Worm (Caenorhabditis elegans) whole organism, L4 larva: Measurements from ENCODE around the gene F25B5.5.

Source experiments
- F26F4.8 ChIP-seq: fragments of 200-800 bp; sonication (Bioruptor generic); conservative IDR thresholded peaks from 2 replicates; pipeline ENCODE4 v1.3.6; 2022; ENCODE audit warnings: missing genetic modification characterization, missing compliant biosample characterization
- F44E2.7 ChIP-seq: fragments of 200-800 bp; sonication (Bioruptor generic); IDR thresholded peaks from 2 replicates; pipeline ENCODE4 v2.1.2; 2022; ENCODE audit warnings: missing genetic modification characterization, missing compliant biosample characterization
- R02D3.7 ChIP-seq: fragments of 150-350 bp; sonication (generic microtip); optimal IDR thresholded peaks from 3 replicates; lab custom pipeline; 2014; ENCODE audit warnings: missing biosample characterization, missing genetic modification characterization
- T26A8.4 ChIP-seq: fragments of 200-800 bp; sonication (Bioruptor generic); IDR thresholded peaks from 2 replicates; pipeline ENCODE4 v1.3.6; 2022; ENCODE audit warnings: missing genetic modification characterization, missing compliant biosample characterization
- Y105C5A.15 ChIP-seq: fragments of 200-800 bp; sonication (Bioruptor generic); IDR thresholded peaks from 2 replicates; pipeline ENCODE4 v1.3.6; 2022; ENCODE audit warnings: missing genetic modification characterization, missing compliant biosample characterization
- Y75B8A.6 ChIP-seq: fragments of 200-800 bp; sonication (Bioruptor generic); IDR thresholded peaks from 2 replicates; pipeline ENCODE4 v1.3.6; 2022; ENCODE audit warnings: missing genetic modification reagents, missing genetic modification characterization, missing compliant biosample characterization
- ZK546.5 ChIP-seq, 2 experiments: sonication (generic microtip); optimal IDR thresholded peaks; 2 replicates each; lab custom pipeline; 2017; ENCODE audit warnings: missing biosample characterization in 2 of 2, missing genetic modification characterization in 2 of 2
- aha-1 ChIP-seq: fragments of 150-350 bp; peaks from one replicate; lab custom pipeline; 2014; ENCODE audit warnings: missing biosample characterization, missing genetic modification characterization
- aly-2 ChIP-seq: sonication (generic microtip); optimal IDR thresholded peaks from 2 replicates; lab custom pipeline; 2018; ENCODE audit warnings: missing biosample characterization, missing genetic modification characterization
- ama-1 ChIP-seq: fragments of 150-350 bp; optimal IDR thresholded peaks from 2 replicates; lab custom pipeline; 2014; ENCODE audit warnings: inconsistent platforms, mixed read lengths
- attf-4 ChIP-seq: sonication (generic microtip); optimal IDR thresholded peaks from 3 replicates; lab custom pipeline; 2017; ENCODE audit warnings: missing biosample characterization, missing genetic modification characterization
- ceh-32 ChIP-seq: sonication (generic microtip); optimal IDR thresholded peaks from 2 replicates; lab custom pipeline; 2016; ENCODE audit warnings: mild to moderate bottlenecking, missing genetic modification characterization, missing compliant biosample characterization; ENCODE audit not compliant: poor library complexity
- ceh-82 ChIP-seq: sonication (generic microtip); optimal IDR thresholded peaks from 2 replicates; lab custom pipeline; 2017; ENCODE audit warnings: missing biosample characterization, missing genetic modification characterization
- ctbp-1 ChIP-seq: fragments of 200-800 bp; sonication (Bioruptor generic); IDR thresholded peaks from 2 replicates; pipeline ENCODE4 v1.3.6; 2022; ENCODE audit warnings: missing genetic modification reagents, missing genetic modification characterization, missing compliant biosample characterization
- daf-12 ChIP-seq: fragments of 150-350 bp; optimal IDR thresholded peaks from 2 replicates; lab custom pipeline; 2014; ENCODE audit warnings: missing biosample characterization, missing genetic modification reagents, missing genetic modification characterization
- dmd-6 ChIP-seq: fragments of 200-800 bp; sonication (Bioruptor generic); IDR thresholded peaks from 2 replicates; pipeline ENCODE4 v1.3.6; 2022; ENCODE audit warnings: missing genetic modification reagents, missing genetic modification characterization, missing compliant biosample characterization
- dmd-9 ChIP-seq: fragments of 200-800 bp; sonication (Bioruptor generic); IDR thresholded peaks from 2 replicates; pipeline ENCODE4 v1.3.6; 2022; ENCODE audit warnings: missing genetic modification reagents, missing genetic modification characterization, missing compliant biosample characterization
- duxl-1 ChIP-seq: sonication (generic microtip); optimal IDR thresholded peaks from 2 replicates; lab custom pipeline; 2016; ENCODE audit warnings: mild to moderate bottlenecking, missing genetic modification characterization, moderate library complexity, missing compliant biosample characterization; ENCODE audit not compliant: poor library complexity
- fos-1 ChIP-seq: fragments of 150-350 bp; optimal IDR thresholded peaks from 2 replicates; lab custom pipeline; 2014; ENCODE audit warnings: missing biosample characterization, missing genetic modification characterization
- gei-8 ChIP-seq: fragments of 200-800 bp; sonication (Bioruptor generic); optimal IDR thresholded peaks from 2 replicates; lab custom pipeline; 2018; ENCODE audit warnings: mild to moderate bottlenecking, missing genetic modification characterization, missing compliant biosample characterization
- hif-1 ChIP-seq, 2 experiments: sonication (generic microtip); optimal IDR thresholded peaks; 2 replicates each; lab custom pipeline; 2016 to 2017; ENCODE audit warnings: missing compliant biosample characterization in 2 of 2, missing genetic modification characterization in 2 of 2, missing genetic modification reagents in 2 of 2, missing genotype in 2 of 2, mild to moderate bottlenecking in 1 of 2
- hlh-11 ChIP-seq: fragments of 200-800 bp; sonication (Bioruptor generic); optimal IDR thresholded peaks from 2 replicates; lab custom pipeline; 2018; ENCODE audit warnings: mild to moderate bottlenecking, missing genetic modification characterization, missing compliant biosample characterization
- hmg-1.1 ChIP-seq: fragments of 200-800 bp; sonication (Bioruptor generic); IDR thresholded peaks from 2 replicates; pipeline ENCODE4 v1.3.6; 2022; ENCODE audit warnings: missing genetic modification reagents, missing genetic modification characterization, missing compliant biosample characterization
- lin-1 ChIP-seq: fragments of 200-800 bp; sonication (Bioruptor generic); IDR thresholded peaks from 2 replicates; pipeline ENCODE4 v1.3.6; 2022; ENCODE audit warnings: missing genetic modification reagents, missing genetic modification characterization, missing compliant biosample characterization
- lin-38 ChIP-seq: fragments of 200-800 bp; sonication (Bioruptor generic); IDR thresholded peaks from 2 replicates; pipeline ENCODE4 v1.3.6; 2022; ENCODE audit warnings: missing genetic modification reagents, missing genetic modification characterization, missing compliant biosample characterization
- lsy-2 ChIP-seq, 2 experiments: fragments of 150-350 bp in 1 of 2; sonication (generic microtip) in 1 of 2; optimal IDR thresholded peaks; 2 replicates each; lab custom pipeline; 2014 to 2017; ENCODE audit warnings: missing biosample characterization in 2 of 2, missing genetic modification characterization in 2 of 2
- madf-9 ChIP-seq: fragments of 200-800 bp; sonication (Bioruptor generic); conservative IDR thresholded peaks from 2 replicates; pipeline ENCODE4 v1.3.6; 2022; ENCODE audit warnings: missing genetic modification reagents, missing genetic modification characterization, missing compliant biosample characterization
- mdt-29 ChIP-seq: fragments of 200-800 bp; sonication (Bioruptor generic); IDR thresholded peaks from 2 replicates; pipeline ENCODE4 v1.3.6; 2022; ENCODE audit warnings: missing genetic modification reagents, missing genetic modification characterization, missing compliant biosample characterization
- mes-2 ChIP-seq: sonication (generic microtip); optimal IDR thresholded peaks from 2 replicates; lab custom pipeline; 2016; ENCODE audit warnings: missing genotype, mild to moderate bottlenecking, missing genetic modification characterization, missing compliant biosample characterization; ENCODE audit not compliant: poor library complexity, severe bottlenecking
- nhr-10 ChIP-seq: fragments of 150-350 bp; optimal IDR thresholded peaks from 2 replicates; lab custom pipeline; 2014; ENCODE audit warnings: missing biosample characterization, missing genetic modification characterization
- nhr-111 ChIP-seq: fragments of 200-800 bp; sonication (Bioruptor generic); optimal IDR thresholded peaks from 2 replicates; lab custom pipeline; 2018; ENCODE audit warnings: mild to moderate bottlenecking, missing genetic modification characterization, missing compliant biosample characterization
- nhr-25 ChIP-seq: sonication (generic microtip); optimal IDR thresholded peaks from 2 replicates; lab custom pipeline; 2017; ENCODE audit warnings: missing genetic modification characterization, mild to moderate bottlenecking, missing compliant biosample characterization, antibody characterized with exemption, moderate library complexity, borderline replicate concordance; ENCODE audit not compliant: insufficient read depth
- nhr-42 ChIP-seq: fragments of 200-800 bp; sonication (Bioruptor generic); IDR thresholded peaks from 2 replicates; pipeline ENCODE4 v1.3.6; 2022; ENCODE audit warnings: missing genetic modification characterization, missing compliant biosample characterization
- nhr-48 ChIP-seq: sonication (generic microtip); optimal IDR thresholded peaks from 2 replicates; lab custom pipeline; 2016; ENCODE audit warnings: mild to moderate bottlenecking, missing genetic modification characterization, missing compliant biosample characterization
- nhr-6 ChIP-seq: fragments of 150-350 bp; optimal IDR thresholded peaks from 2 replicates; lab custom pipeline; 2014; ENCODE audit warnings: missing biosample characterization, missing genetic modification characterization
- nhr-76 ChIP-seq: fragments of 150-350 bp; optimal IDR thresholded peaks from 2 replicates; lab custom pipeline; 2014; ENCODE audit warnings: missing biosample characterization, missing genetic modification characterization
- sdz-12 ChIP-seq: fragments of 200-800 bp; sonication (Bioruptor generic); optimal IDR thresholded peaks from 2 replicates; lab custom pipeline; 2018; ENCODE audit warnings: mild to moderate bottlenecking, missing genetic modification characterization, missing compliant biosample characterization
- set-16 ChIP-seq: fragments of 200-800 bp; sonication (Bioruptor generic); IDR thresholded peaks from 2 replicates; pipeline ENCODE4 v1.3.6; 2022; ENCODE audit warnings: missing genetic modification reagents, missing genetic modification characterization, missing compliant biosample characterization
- skn-1 ChIP-seq: fragments of 150-350 bp; optimal IDR thresholded peaks from 2 replicates; lab custom pipeline; 2014; ENCODE audit warnings: missing biosample characterization, missing genetic modification characterization
- snpc-4 ChIP-seq: fragments of 150-350 bp; optimal IDR thresholded peaks from 2 replicates; lab custom pipeline; 2014; ENCODE audit warnings: missing biosample characterization, missing genetic modification characterization
- spr-1 ChIP-seq: sonication (generic microtip); optimal IDR thresholded peaks from 2 replicates; lab custom pipeline; 2016; ENCODE audit warnings: mild to moderate bottlenecking, missing genetic modification characterization, missing compliant biosample characterization
- spr-3 ChIP-seq: fragments of 200-800 bp; sonication (Bioruptor generic); optimal IDR thresholded peaks from 2 replicates; lab custom pipeline; 2018; ENCODE audit warnings: mild to moderate bottlenecking, missing genetic modification characterization, missing compliant biosample characterization
- tag-97 ChIP-seq: fragments of 200-800 bp; sonication (Bioruptor generic); IDR thresholded peaks from 2 replicates; pipeline ENCODE4 v1.3.6; 2022; ENCODE audit warnings: missing genetic modification characterization, missing compliant biosample characterization
- unc-130 ChIP-seq: sonication (generic microtip); optimal IDR thresholded peaks from 2 replicates; lab custom pipeline; 2016; ENCODE audit warnings: missing genetic modification reagents, missing genetic modification characterization, missing compliant biosample characterization
- unc-39 ChIP-seq: sonication (generic microtip); optimal IDR thresholded peaks from 2 replicates; lab custom pipeline; 2017; ENCODE audit warnings: missing biosample characterization, missing genetic modification characterization
- vab-7 ChIP-seq: fragments of 200-800 bp; sonication (Bioruptor generic); IDR thresholded peaks from 2 replicates; pipeline ENCODE4 v1.3.6; 2022; ENCODE audit warnings: missing genetic modification reagents, missing genetic modification characterization, missing compliant biosample characterization
- zag-1 ChIP-seq: fragments of 150-350 bp; optimal IDR thresholded peaks from 2 replicates; lab custom pipeline; 2014; ENCODE audit warnings: missing biosample characterization, missing genetic modification characterization
- zfp-3 ChIP-seq: fragments of 200-800 bp; sonication (Bioruptor generic); conservative IDR thresholded peaks from 2 replicates; pipeline ENCODE4 v1.3.6; 2022; ENCODE audit warnings: missing genetic modification reagents, missing genetic modification characterization, missing compliant biosample characterization
- zip-2 ChIP-seq: fragments of 150-350 bp; optimal IDR thresholded peaks from 2 replicates; lab custom pipeline; 2014; ENCODE audit warnings: missing biosample characterization, missing genetic modification characterization
- ztf-11 ChIP-seq: fragments of 150-350 bp; optimal IDR thresholded peaks from 2 replicates; lab custom pipeline; 2014; ENCODE audit warnings: missing biosample characterization, missing genetic modification characterization

Gene F25B5.5

DNA sequence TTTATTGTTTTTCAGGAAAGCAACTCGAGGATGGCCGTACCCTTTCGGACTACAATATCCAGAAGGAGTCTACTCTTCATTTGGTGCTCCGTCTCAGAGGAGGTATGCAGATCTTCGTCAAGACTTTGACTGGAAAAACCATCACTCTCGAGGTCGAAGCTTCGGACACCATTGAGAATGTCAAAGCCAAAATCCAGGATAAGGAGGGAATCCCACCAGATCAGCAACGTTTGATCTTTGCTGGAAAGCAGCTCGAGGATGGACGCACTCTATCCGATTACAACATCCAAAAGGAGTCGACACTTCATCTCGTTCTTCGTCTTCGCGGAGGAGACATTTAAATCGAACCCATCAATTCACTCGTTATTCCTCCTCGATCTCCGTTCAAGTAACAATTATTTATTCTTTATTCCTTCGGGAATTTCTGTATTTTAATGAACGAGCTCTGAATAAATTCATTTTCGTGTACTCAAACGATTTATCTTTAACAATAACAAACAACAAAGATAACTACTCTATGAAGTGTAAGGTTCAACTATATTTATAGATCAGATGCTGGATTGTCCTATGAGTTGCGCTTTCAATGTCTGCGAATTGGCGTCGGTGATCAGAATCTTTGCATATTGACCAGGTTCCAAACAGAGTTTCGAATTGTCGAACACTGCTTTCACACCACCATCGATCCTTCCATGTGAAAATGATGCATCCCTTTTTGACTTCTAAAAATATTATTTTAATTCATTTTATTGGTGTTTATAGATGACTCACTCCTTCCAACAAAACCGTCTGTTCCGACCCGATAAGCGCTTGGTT, 2.4 kb downstream of the F25B5.5 start:
- peak; percentile 39; the same call in 1 of the 2 replicates for TF ChIP-seq lin-1 (GFP tag; lab: Robert Waterston, UW)
- TF ChIP-seq aly-2 (tag; lab: Kevin White, UChicago): peak; percentile 55
- TF ChIP-seq sdz-12 (GFP tag; lab: Kevin White, UChicago): no peak
- TF ChIP-seq nhr-111 (GFP tag; lab: Kevin White, UChicago): peak; percentile 31
- peak; percentile 11 for TF ChIP-seq nhr-48 (tag; lab: Kevin White, UChicago)
- peak; percentile 46 for TF ChIP-seq attf-4 (tag; lab: Kevin White, UChicago)
- no peak for TF ChIP-seq daf-12 (tag; lab: Kevin White, UChicago)
- TF ChIP-seq F26F4.8 (GFP tag; lab: Robert Waterston, UW): no peak
- TF ChIP-seq R02D3.7 (tag; lab: Kevin White, UChicago): no peak
- TF ChIP-seq spr-1 (tag; lab: Kevin White, UChicago): peak; percentile 46
- no peak for TF ChIP-seq ceh-32
- peak; percentile 64 for TF ChIP-seq mes-2 (tag; lab: Kevin White, UChicago)
- TF ChIP-seq unc-130 (GFP tag; lab: Kevin White, UChicago): peak; percentile 53
- no peak for TF ChIP-seq zag-1
- peak; percentile 80 for TF ChIP-seq zip-2 (tag; lab: Kevin White, UChicago)
- no peak for TF ChIP-seq ztf-11 (tag; lab: Kevin White, UChicago)
- TF ChIP-seq ZK546.5 (tag; optimal IDR thresholded peaks at IDR 0.05; lab: Kevin White, UChicago): no peak
- TF ChIP-seq nhr-25 (tag; lab: Kevin White, UChicago): no peak
- peak in 1 of 2 experiments; percentile 2 for TF ChIP-seq hif-1 (tag; optimal IDR thresholded peaks at IDR 0.05; lab: Kevin White, UChicago)
- TF ChIP-seq duxl-1 (tag; lab: Kevin White, UChicago): peak; percentile 5
- TF ChIP-seq hlh-11: peak; percentile 61
- peak; percentile 67 for TF ChIP-seq nhr-42 (GFP tag; lab: Robert Waterston, UW)
- TF ChIP-seq nhr-76 (tag; lab: Kevin White, UChicago): peak; percentile 56
- TF ChIP-seq lsy-2 (tag; optimal IDR thresholded peaks at IDR 0.05; lab: Kevin White, UChicago): peak; percentile 41 to 69
- TF ChIP-seq Y75B8A.6: peak; percentile 75
- peak; percentile 79 for TF ChIP-seq nhr-10 (tag; lab: Kevin White, UChicago)
- peak; percentile 70 for TF ChIP-seq lin-38 (GFP tag; lab: Robert Waterston, UW)
- no peak for TF ChIP-seq spr-3 (GFP tag; lab: Kevin White, UChicago)
- no peak for TF ChIP-seq nhr-6
- TF ChIP-seq unc-39 (tag; lab: Kevin White, UChicago): no peak
- TF ChIP-seq fos-1: no peak
- TF ChIP-seq mdt-29 (GFP tag; lab: Robert Waterston, UW): peak; percentile 62
- no peak for TF ChIP-seq F44E2.7
- TF ChIP-seq set-16: peak; percentile 8; the same call in 1 of the 2 replicates
- peak; percentile 29 for TF ChIP-seq hmg-1.1 (GFP tag; lab: Robert Waterston, UW)
- TF ChIP-seq aha-1 (tag; lab: Kevin White, UChicago): peak; percentile 87
- peak; percentile 92 for TF ChIP-seq zfp-3 (GFP tag; lab: Robert Waterston, UW)
- TF ChIP-seq ctbp-1: 0 out of 2 replicates have a peak, but pooled peaks have one; percentile 18
- no peak for TF ChIP-seq Y105C5A.15
- no peak for TF ChIP-seq skn-1
- TF ChIP-seq tag-97 (GFP tag; lab: Robert Waterston, UW): no peak
- peak; percentile 25 for TF ChIP-seq gei-8 (GFP tag; lab: Kevin White, UChicago)
- TF ChIP-seq dmd-6 (GFP tag; lab: Robert Waterston, UW): peak; percentile 55
- no peak; the same call in 1 of the 2 replicates for TF ChIP-seq madf-9 (GFP tag; lab: Robert Waterston, UW)
- no peak for TF ChIP-seq snpc-4
- TF ChIP-seq ama-1 (lab: Kevin White, UChicago): peak; percentile 96
- no peak for TF ChIP-seq ceh-82 (tag; lab: Kevin White, UChicago)
- TF ChIP-seq dmd-9: peak; percentile 59; the same call in 1 of the 2 replicates
- 0 out of 2 replicates have a peak, but pooled peaks have one; percentile 12 for TF ChIP-seq vab-7 (GFP tag; lab: Robert Waterston, UW)
- peak; percentile 91 for TF ChIP-seq T26A8.4 (GFP tag; lab: Robert Waterston, UW)
